Worm (Caenorhabditis elegans): ENCODE data around the gene perm-1.

perm-1 gene

DNA sequence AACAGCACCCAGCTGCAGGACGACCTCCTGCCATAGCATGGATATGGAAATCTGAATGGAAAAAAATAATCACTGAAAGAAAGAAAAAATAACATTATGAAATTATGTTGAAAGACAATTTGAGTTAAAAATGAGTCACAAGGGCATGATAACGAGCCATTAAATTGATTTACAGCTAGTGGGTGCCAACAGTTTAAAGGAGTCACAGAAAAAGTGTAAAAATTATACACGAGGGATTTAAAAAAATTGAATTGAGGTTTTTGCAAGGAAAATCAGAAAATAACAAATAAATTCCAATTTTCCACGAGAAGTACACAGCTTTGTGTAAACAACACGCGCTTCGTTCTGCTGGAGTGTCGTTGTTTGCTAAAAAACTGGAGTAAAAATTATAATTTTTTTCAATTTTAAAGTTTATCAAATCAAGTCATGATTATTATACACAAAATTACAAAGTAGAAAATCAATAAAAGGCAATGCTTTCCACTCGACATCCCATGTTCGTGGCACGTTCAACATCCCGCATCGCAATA lies 6.7 kb upstream of the perm-1 start, which contains the start of gene T01H3.3:
Gene T01H3.3 (minus strand): TSS at position 51 of the 530 bp plus-strand sequence.
- no peak for TF ChIP-seq pax-1 (tag; optimal IDR thresholded peaks at IDR 0.05)
- TF ChIP-seq ama-1 (optimal IDR thresholded peaks at IDR 0.05): no peak
- TF ChIP-seq ceh-19 (GFP tag; optimal IDR thresholded peaks at IDR 0.05): no peak
- no peak for TF ChIP-seq fkh-10 (GFP tag; optimal IDR thresholded peaks at IDR 0.05)
- TF ChIP-seq rnt-1 (tag; optimal IDR thresholded peaks at IDR 0.05): no peak
- TF ChIP-seq nfya-1 (tag; optimal IDR thresholded peaks at IDR 0.05): no peak
- no peak for TF ChIP-seq mec-3 (tag; optimal IDR thresholded peaks at IDR 0.05; ENCODE audit: borderline replicate concordance)
- no peak for TF ChIP-seq fkh-6 (tag; optimal IDR thresholded peaks at IDR 0.05)
- no peak for TF ChIP-seq ref-2 (tag; optimal IDR thresholded peaks at IDR 0.05)
- no peak for TF ChIP-seq dve-1 (tag; optimal IDR thresholded peaks at IDR 0.05)
- TF ChIP-seq ttx-3 (tag; optimal IDR thresholded peaks at IDR 0.05): no peak
- TF ChIP-seq C38D4.7 (GFP tag; optimal IDR thresholded peaks at IDR 0.05): no peak
- TF ChIP-seq ceh-14 (tag; optimal IDR thresholded peaks at IDR 0.05): no peak

DNA sequence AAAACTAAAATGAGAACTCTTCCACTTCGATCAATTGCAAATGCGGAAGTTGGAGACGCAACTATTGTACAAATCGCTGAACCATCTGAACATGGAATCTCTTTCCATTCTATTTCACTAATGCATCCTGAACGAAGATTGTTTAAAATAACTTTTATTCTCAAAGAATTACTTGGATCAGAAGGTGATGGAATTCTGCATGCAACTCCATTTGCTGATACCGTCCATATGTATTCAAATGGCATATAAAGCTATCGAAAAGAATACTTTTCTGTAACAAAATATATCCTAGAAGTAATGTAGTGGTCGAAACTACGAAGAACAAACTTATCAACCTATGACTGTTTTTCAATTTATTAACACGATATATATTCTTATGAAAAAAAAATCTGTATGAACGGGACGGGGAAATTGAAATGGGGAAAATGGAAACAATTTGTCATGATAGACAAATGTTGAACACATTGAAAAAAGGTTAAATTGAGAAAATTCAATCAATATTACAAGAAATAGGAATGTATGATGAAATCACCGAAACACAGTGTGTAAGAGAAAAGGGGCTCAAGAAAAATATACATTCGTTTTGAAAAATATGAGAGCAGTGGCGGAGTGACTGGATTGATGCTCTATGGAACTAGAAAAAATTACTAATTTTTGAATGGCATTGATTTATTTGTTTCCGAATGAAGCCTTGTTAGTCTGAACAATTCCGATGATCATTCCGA lies 2.7 kb upstream of the perm-1 start, which contains the start of gene T01H3.2:
Gene T01H3.2 (minus strand): TSS at position 251 of the 725 bp plus-strand sequence.
- no peak for TF ChIP-seq ceh-48 (tag; optimal IDR thresholded peaks at IDR 0.05)
- TF ChIP-seq elt-4 (tag; optimal IDR thresholded peaks at IDR 0.05): no peak
- no peak for TF ChIP-seq madf-2 (tag; optimal IDR thresholded peaks at IDR 0.05)
- TF ChIP-seq elt-2 (tag; optimal IDR thresholded peaks at IDR 0.05): no peak
- TF ChIP-seq hlh-6 (tag; optimal IDR thresholded peaks at IDR 0.05): no peak
- TF ChIP-seq nhr-232 (tag; optimal IDR thresholded peaks at IDR 0.05): no peak

ce11 chrII:7879266-7879718 lies 1.3 kb upstream of the perm-1 start, which contains the start of the genes vha-4 and T01H3.5:
Gene vha-4 (minus strand): TSS chrII:7879316.
Gene T01H3.5 (plus strand): TSS chrII:7879616.
- TF ChIP-seq syd-9 (tag; optimal IDR thresholded peaks at IDR 0.05) (no peak), elt-2 (tag; optimal IDR thresholded peaks at IDR 0.05) (no peak), C38D4.7 (GFP tag; optimal IDR thresholded peaks at IDR 0.05) (no peak), C08G9.2 (tag; optimal IDR thresholded peaks at IDR 0.05) (peak; percentile 15), ceh-45 (GFP tag; IDR thresholded peaks at IDR 0.05) (no peak), pha-4 (tag; optimal IDR thresholded peaks at IDR 0.05) (no peak), nhr-11 (tag; optimal IDR thresholded peaks at IDR 0.05) (no peak), eyg-1 (tag; optimal IDR thresholded peaks at IDR 0.05) (no peak), nhr-232 (tag; optimal IDR thresholded peaks at IDR 0.05) (no peak), Y22D7AL.16 (tag; optimal IDR thresholded peaks at IDR 0.05) (no peak), ceh-2 (tag; optimal IDR thresholded peaks at IDR 0.05) (peak; percentile 18), ets-4 (tag; optimal IDR thresholded peaks at IDR 0.05) (peak; percentile 27), che-1 (tag; optimal IDR thresholded peaks at IDR 0.05) (no peak), ceh-31 (tag; optimal IDR thresholded peaks at IDR 0.05) (peak; percentile 32), hlh-30 (tag; optimal IDR thresholded peaks at IDR 0.05; ENCODE audit: insufficient read depth) (no peak), pqm-1 (tag; optimal IDR thresholded peaks at IDR 0.05) (no peak), mec-3 (tag; optimal IDR thresholded peaks at IDR 0.05; ENCODE audit: borderline replicate concordance) (no peak), pax-1 (tag; optimal IDR thresholded peaks at IDR 0.05) (no peak), tbx-2 (tag; optimal IDR thresholded peaks at IDR 0.05) (peak; percentile 46), sox-2 (GFP tag; IDR thresholded peaks at IDR 0.05) (no peak), K02D7.2 (tag; optimal IDR thresholded peaks at IDR 0.05) (no peak)

DNA sequence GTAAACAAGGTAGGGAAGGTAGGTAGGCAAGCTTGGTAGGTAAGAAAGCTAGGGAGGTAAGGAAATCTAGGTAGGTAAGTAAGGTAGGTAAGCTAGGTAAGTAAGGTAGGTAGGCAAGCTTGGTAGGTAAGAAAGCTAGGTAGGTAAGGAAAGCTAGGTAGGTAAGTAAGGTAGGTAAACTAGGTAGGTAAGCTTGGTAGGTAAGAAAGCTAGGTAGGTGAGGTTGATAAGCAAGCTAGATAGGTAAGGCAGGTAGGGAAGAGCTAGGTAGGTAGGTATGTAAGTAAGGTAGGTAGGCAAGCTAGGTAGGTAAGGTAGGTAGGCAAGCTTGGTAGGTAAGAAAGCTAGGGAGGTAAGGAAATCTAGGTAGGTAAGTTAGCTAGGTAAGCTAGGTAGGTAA lies 2.6 kb downstream of the perm-1 start:
- peak; percentile 30 for TF ChIP-seq hlh-13 (GFP tag; optimal IDR thresholded peaks at IDR 0.05)

Measured in whole organism, late embryonic.